Worm (Caenorhabditis elegans): ENCODE results near the gene cest-4.

cest-4 gene

DNA sequence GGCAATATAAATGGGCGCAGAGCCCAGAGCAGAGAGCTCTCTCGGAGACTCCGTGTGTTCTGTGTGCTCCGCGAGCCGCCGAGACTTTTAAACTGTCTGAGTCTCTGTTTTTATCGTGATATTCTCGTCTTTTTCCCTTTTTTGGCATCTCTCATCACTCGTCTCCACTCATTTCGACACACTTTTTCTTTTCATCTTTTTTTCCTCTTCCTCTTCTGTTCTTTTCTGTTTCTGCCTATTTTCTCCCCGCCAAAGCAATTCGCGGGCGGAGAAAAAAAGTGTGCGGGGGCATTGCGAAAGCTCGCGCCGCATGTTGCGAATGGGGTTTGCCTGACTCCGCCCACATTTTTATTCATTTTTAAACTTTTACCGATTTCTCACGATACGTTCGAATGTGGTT, 45.8 kb downstream of the cest-4 start:
- TF ChIP-seq vab-15 (tag; optimal IDR thresholded peaks at IDR 0.05) (peak; percentile 10), snu-23 (GFP tag; optimal IDR thresholded peaks at IDR 0.05) (peak; percentile 92), ceh-88 (GFP tag; IDR thresholded peaks at IDR 0.05) (no peak; the same call in 1 of the 2 replicates), egl-13 (tag; optimal IDR thresholded peaks at IDR 0.05) (peak; percentile 88), unc-130 (tag; optimal IDR thresholded peaks at IDR 0.05) (peak; percentile 54), F16B12.6 (tag; optimal IDR thresholded peaks at IDR 0.05) (peak; percentile 54), aha-1 (tag; optimal IDR thresholded peaks at IDR 0.05) (peak; percentile 15), lin-14 (GFP tag; optimal IDR thresholded peaks at IDR 0.05) (peak; percentile 96), dsc-1 (tag; optimal IDR thresholded peaks at IDR 0.05) (peak; percentile 62), ztf-4 (tag; optimal IDR thresholded peaks at IDR 0.05) (peak; percentile 57), nhr-71 (tag; optimal IDR thresholded peaks at IDR 0.05) (peak; percentile 92), nhr-20 (tag; optimal IDR thresholded peaks at IDR 0.05) (peak; percentile 88), sup-37 (GFP tag; optimal IDR thresholded peaks at IDR 0.05) (peak; percentile 29), mdl-1 (tag; optimal IDR thresholded peaks at IDR 0.05) (peak in 1 of 2 experiments; percentile 73), pqm-1 (tag; optimal IDR thresholded peaks at IDR 0.05) (peak; percentile 71), ceh-90 (tag; optimal IDR thresholded peaks at IDR 0.05) (peak; percentile 21), Y116A8C.19 (tag; optimal IDR thresholded peaks at IDR 0.05; ENCODE audit: borderline replicate concordance) (peak; percentile 3), jun-1 (tag; optimal IDR thresholded peaks at IDR 0.05) (peak; percentile 78), ets-5 (GFP tag; IDR thresholded peaks at IDR 0.05) (no peak), ces-1 (GFP tag; optimal IDR thresholded peaks at IDR 0.05) (no peak), pax-3 (tag; optimal IDR thresholded peaks at IDR 0.05) (peak; percentile 73), lsy-2 (tag; optimal IDR thresholded peaks at IDR 0.05) (peak; percentile 84 to 87), ceh-82 (tag; optimal IDR thresholded peaks at IDR 0.05) (peak; percentile 76 to 89 (median 84)), egl-27 (tag; optimal IDR thresholded peaks at IDR 0.05) (no peak), ceh-8 (GFP tag; optimal IDR thresholded peaks at IDR 0.05) (peak; percentile 83), hlh-4 (tag; optimal IDR thresholded peaks at IDR 0.05) (no peak), nhr-237 (tag; optimal IDR thresholded peaks at IDR 0.05) (peak; percentile 69), C16A3.4 (tag; optimal IDR thresholded peaks at IDR 0.05) (peak; percentile 92), lir-3 (tag; optimal IDR thresholded peaks at IDR 0.05; ENCODE audit: poor library complexity) (peak; percentile 75), fkh-8 (tag; optimal IDR thresholded peaks at IDR 0.05) (peak; percentile 93), xbp-1 (tag; optimal IDR thresholded peaks at IDR 0.05) (peak; percentile 84), nhr-90 (tag; optimal IDR thresholded peaks at IDR 0.05; ENCODE audit: poor library complexity) (peak; percentile 88), C04F5.9 (tag; optimal IDR thresholded peaks at IDR 0.05) (no peak), fos-1 (tag; optimal IDR thresholded peaks at IDR 0.05) (peak; percentile 64), nhr-76 (tag; optimal IDR thresholded peaks at IDR 0.05) (no peak), dpl-1 (GFP tag; optimal IDR thresholded peaks at IDR 0.05) (peak; percentile 71 to 82 (median 75)), zag-1 (tag; optimal IDR thresholded peaks at IDR 0.05) (peak; percentile 16), ztf-11 (tag; optimal IDR thresholded peaks at IDR 0.05) (peak in 1 of 2 experiments; percentile 71), zip-4 (GFP tag; optimal IDR thresholded peaks at IDR 0.05) (peak; percentile 68), snpc-4 (tag; optimal IDR thresholded peaks at IDR 0.05) (peak; percentile 66), blmp-1 (tag; optimal IDR thresholded peaks at IDR 0.05) (peak; percentile 91), fkh-10 (GFP tag; optimal IDR thresholded peaks at IDR 0.05) (peak; percentile 83), lin-13 (GFP tag; optimal IDR thresholded peaks at IDR 0.05) (peak; percentile 76), nhr-19 (GFP tag; conservative IDR thresholded peaks at IDR 0.05) (peak; percentile 80), pag-3 (tag; optimal IDR thresholded peaks at IDR 0.05; ENCODE audit: borderline replicate concordance, insufficient read depth) (no peak), unc-30 (tag; optimal IDR thresholded peaks at IDR 0.05) (no peak), rnt-1 (tag; optimal IDR thresholded peaks at IDR 0.05) (peak; percentile 87), lin-39 (tag; optimal IDR thresholded peaks at IDR 0.05) (peak; percentile 21), swsn-7 (tag; optimal IDR thresholded peaks at IDR 0.05) (peak; percentile 89), aly-2 (tag; optimal IDR thresholded peaks at IDR 0.05) (peak; percentile 30), skn-1 (tag; optimal IDR thresholded peaks at IDR 0.05) (peak; percentile 95), mab-9 (GFP tag; IDR thresholded peaks at IDR 0.05) (peak; percentile 63)
